Fruit fly (Drosophila melanogaster): ENCODE results near the gene CG14011.

- no peak for TF ChIP-seq D1 (tag; optimal IDR thresholded peaks at IDR 0.05)
- no peak for TF ChIP-seq rn (GFP tag; IDR thresholded peaks at IDR 0.05)
- no peak for TF ChIP-seq CG34367 (tag; optimal IDR thresholded peaks at IDR 0.05)
- no peak for TF ChIP-seq CG14655 (GFP tag; optimal IDR thresholded peaks at IDR 0.05)
- no peak for TF ChIP-seq CG8159 (tag; optimal IDR thresholded peaks at IDR 0.05)
- TF ChIP-seq CG10348 (GFP tag; IDR thresholded peaks at IDR 0.05): no peak
These were observed 7.4 kb upstream of the CG14011 start, which contains the start of gene CG7251 for dm6 chr2L:5588314-5588713.

Data from whole organism, pupa.